Worm (Caenorhabditis elegans): ENCODE data around the gene gei-18.

- TF ChIP-seq klf-2 (GFP tag; conservative IDR thresholded peaks at IDR 0.05), result no peak
- TF ChIP-seq med-1 (GFP tag; optimal IDR thresholded peaks at IDR 0.05; ENCODE audit: insufficient read depth), result no peak
- no peak for TF ChIP-seq flt-1 (GFP tag; IDR thresholded peaks at IDR 0.05)
These were observed 26.4 kb upstream of the gei-18 start for ce11 chrIV:14008709-14009108.
